2 fruit fly cellular contexts compared by ENCODE assay signal in the genomic region with DNA sequence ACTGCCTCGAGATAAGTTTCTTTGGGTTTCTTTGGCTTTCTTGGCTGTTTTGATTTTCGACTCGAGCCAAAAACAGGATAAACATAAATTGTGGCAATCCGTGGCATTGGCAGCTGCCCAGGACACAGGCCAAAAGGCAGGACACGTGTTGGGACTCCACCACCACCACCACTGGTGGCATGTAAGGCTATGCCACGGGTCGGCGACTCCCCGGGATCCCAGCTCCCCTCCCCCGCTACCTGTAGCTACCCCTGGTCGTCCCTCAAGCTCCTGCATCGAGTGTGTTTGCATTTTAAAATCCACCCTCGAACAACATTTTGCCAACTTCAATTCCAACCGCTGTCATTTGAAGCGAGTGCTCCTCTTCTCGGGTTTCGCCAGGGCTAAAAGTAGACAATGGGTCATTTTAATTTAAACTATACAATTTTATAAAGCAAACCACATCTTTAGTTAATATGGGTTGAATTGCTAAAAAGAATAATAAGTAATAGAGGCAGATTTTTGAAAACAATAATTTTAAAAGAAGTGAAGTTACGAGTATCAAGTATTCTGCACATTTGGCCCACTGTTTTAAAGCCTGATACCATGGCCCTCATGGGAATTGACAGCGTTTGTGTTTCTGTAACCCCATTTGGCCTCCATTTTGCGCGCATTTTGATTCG.
TF ChIP-seq lines count a peak whose summit lies in the region.

No protein-coding gene starts in this region.

TF ChIP-seq in whole organism, embryonic, 481 proteins besides CTCF, POLR2A, EP300 and RAD21 (continued from another document):
- TF ChIP-seq CG7839 (tag; optimal IDR thresholded peaks at IDR 0.05; lab: Kevin White, UChicago) (peak; percentile 15), CG34422 (GFP tag; IDR thresholded peaks at IDR 0.05; lab: Robert Waterston, UW) (no peak), crol (GFP tag; IDR thresholded peaks at IDR 0.05; lab: Robert Waterston, UW) (peak; percentile 73), Ets97D (GFP tag; optimal IDR thresholded peaks at IDR 0.05; lab: Kevin White, UChicago) (no peak), grau (tag; optimal IDR thresholded peaks at IDR 0.05; lab: Kevin White, UChicago) (peak; percentile 11), CG18599 (GFP tag; optimal IDR thresholded peaks at IDR 0.05; lab: Kevin White, UChicago) (peak; percentile 42), Med (GFP tag; lab: Kevin White, UChicago) (peak; percentile 10), gem (tag; optimal IDR thresholded peaks at IDR 0.05; lab: Kevin White, UChicago) (peak; percentile 45), CG31388 (GFP tag; optimal IDR thresholded peaks at IDR 0.05; lab: Kevin White, UChicago) (no peak), row (GFP tag; IDR thresholded peaks at IDR 0.05; lab: Robert Waterston, UW) (peak; percentile 46; the same call in 2 of the 3 replicates), CG14860 (GFP tag; IDR thresholded peaks at IDR 0.05; lab: Robert Waterston, UW; ENCODE audit: partially characterized antibody) (no peak), CG7271 (tag; optimal IDR thresholded peaks at IDR 0.05; lab: Kevin White, UChicago) (no peak), Oli (tag; optimal IDR thresholded peaks at IDR 0.05; lab: Kevin White, UChicago) (peak; percentile 6), CG7556 (GFP tag; optimal IDR thresholded peaks at IDR 0.05; lab: Kevin White, UChicago) (peak; percentile 7), corto (GFP tag; optimal IDR thresholded peaks at IDR 0.05; lab: Kevin White, UChicago) (no peak), Hmr (GFP tag; optimal IDR thresholded peaks at IDR 0.05; lab: Kevin White, UChicago) (peak; percentile 32), PHDP (tag; optimal IDR thresholded peaks at IDR 0.05; lab: Kevin White, UChicago) (peak; percentile 11), Hey (tag; optimal IDR thresholded peaks at IDR 0.05; lab: Kevin White, UChicago) (peak; percentile 80), scrt (GFP tag; optimal IDR thresholded peaks at IDR 0.05; lab: Kevin White, UChicago) (no peak), CG12391 (tag; optimal IDR thresholded peaks at IDR 0.05; lab: Kevin White, UChicago) (peak; percentile 7)

TF ChIP-seq in whole organism, prepupa, 60 proteins besides CTCF, POLR2A, EP300 and RAD21 (continued from another document):
- TF ChIP-seq CG16779 (tag; optimal IDR thresholded peaks at IDR 0.05; lab: Kevin White, UChicago) (no peak), fd59A (GFP tag; optimal IDR thresholded peaks at IDR 0.05; lab: Kevin White, UChicago) (no peak), Eip93F (GFP tag; optimal IDR thresholded peaks at IDR 0.05; lab: Kevin White, UChicago) (no peak), Eip75B (GFP tag; optimal IDR thresholded peaks at IDR 0.05; lab: Kevin White, UChicago) (peak; percentile 18), Smox (GFP tag; optimal IDR thresholded peaks at IDR 0.05; lab: Kevin White, UChicago) (peak; percentile 47), CG8119 (GFP tag; IDR thresholded peaks at IDR 0.05; lab: Robert Waterston, UW) (no peak), topi (GFP tag; optimal IDR thresholded peaks at IDR 0.05; lab: Kevin White, UChicago) (no peak), ss (GFP tag; optimal IDR thresholded peaks at IDR 0.05; lab: Kevin White, UChicago) (no peak), fkh (GFP tag; optimal IDR thresholded peaks at IDR 0.05; lab: Kevin White, UChicago) (no peak), CG6792 (GFP tag; optimal IDR thresholded peaks at IDR 0.05; lab: Kevin White, UChicago) (no peak), OdsH (GFP tag; optimal IDR thresholded peaks at IDR 0.05; lab: Kevin White, UChicago) (no peak), spab (GFP tag; optimal IDR thresholded peaks at IDR 0.05; lab: Kevin White, UChicago) (no peak), acj6 (GFP tag; optimal IDR thresholded peaks at IDR 0.05; lab: Kevin White, UChicago) (peak; percentile 20), salr (GFP tag; optimal IDR thresholded peaks at IDR 0.05; lab: Kevin White, UChicago) (no peak), CG3032 (tag; optimal IDR thresholded peaks at IDR 0.05; lab: Kevin White, UChicago) (no peak), Hr39 (GFP tag; optimal IDR thresholded peaks at IDR 0.05; lab: Kevin White, UChicago) (no peak), Sox102F (GFP tag; optimal IDR thresholded peaks at IDR 0.05; lab: Kevin White, UChicago) (peak; percentile 24), Met (GFP tag; optimal IDR thresholded peaks at IDR 0.05; lab: Kevin White, UChicago) (peak; percentile 49), CG11294 (GFP tag; IDR thresholded peaks at IDR 0.05; lab: Robert Waterston, UW) (no peak), cyc (GFP tag; optimal IDR thresholded peaks at IDR 0.05; lab: Kevin White, UChicago) (no peak), CG10669 (GFP tag; optimal IDR thresholded peaks at IDR 0.05; lab: Kevin White, UChicago) (no peak), CG9139 (GFP tag; optimal IDR thresholded peaks at IDR 0.05; lab: Kevin White, UChicago) (no peak), CG11902 (GFP tag; optimal IDR thresholded peaks at IDR 0.05; lab: Kevin White, UChicago) (no peak), fd85E (GFP tag; optimal IDR thresholded peaks at IDR 0.05; lab: Kevin White, UChicago) (no peak), achi (GFP tag; optimal IDR thresholded peaks at IDR 0.05; lab: Kevin White, UChicago) (peak; percentile 6), Sox14 (GFP tag; optimal IDR thresholded peaks at IDR 0.05; lab: Kevin White, UChicago) (no peak)
